Worm (Caenorhabditis elegans): ENCODE results near the gene K04B12.2.

ce11 chrII:14405489-14406059, 32.2 kb downstream of the K04B12.2 start:
- no peak; the same call in 1 of the 2 replicates for TF ChIP-seq flt-1 (GFP tag; IDR thresholded peaks at IDR 0.05)
- TF ChIP-seq F13C5.2 (tag; optimal IDR thresholded peaks at IDR 0.05) = no peak
- peak; percentile 15; the same call in 1 of the 2 replicates for TF ChIP-seq sea-1 (GFP tag; conservative IDR thresholded peaks at IDR 0.05)
- TF ChIP-seq tbx-37 (GFP tag; conservative IDR thresholded peaks at IDR 0.05) = no peak
